Fruit fly (Drosophila melanogaster): ENCODE data around the gene Gnpnat.

Gene Gnpnat

dm6 chr3R:29778985-29779298 is 40.9 kb downstream of the Gnpnat start:
- no peak for TF ChIP-seq CG13204 (GFP tag; optimal IDR thresholded peaks at IDR 0.05)
- TF ChIP-seq fd96Ca (GFP tag; IDR thresholded peaks at IDR 0.05), result no peak
- no peak for TF ChIP-seq CG12605 (GFP tag; IDR thresholded peaks at IDR 0.05)
- TF ChIP-seq CG8159 (tag; optimal IDR thresholded peaks at IDR 0.05), result no peak
- no peak for TF ChIP-seq Pif1B (GFP tag; optimal IDR thresholded peaks at IDR 0.05)
- TF ChIP-seq Snoo (tag; optimal IDR thresholded peaks at IDR 0.05), result no peak
- TF ChIP-seq rn (GFP tag; IDR thresholded peaks at IDR 0.05), result no peak

dm6 chr3R:29780402-29781029 is 42.4 kb downstream of the Gnpnat start, which contains the start of gene fig:
fig (minus strand) TSS chr3R:29780452.
- TF ChIP-seq CG4496 (GFP tag; IDR thresholded peaks at IDR 0.05) (no peak), CG34367 (tag; optimal IDR thresholded peaks at IDR 0.05) (no peak), CG9948 (tag; optimal IDR thresholded peaks at IDR 0.05) (no peak), CG14655 (GFP tag; optimal IDR thresholded peaks at IDR 0.05) (no peak), CG17806 (tag; optimal IDR thresholded peaks at IDR 0.05) (no peak), CG13204 (GFP tag; optimal IDR thresholded peaks at IDR 0.05) (no peak), CG10348 (GFP tag; IDR thresholded peaks at IDR 0.05) (no peak), Pif1A (GFP tag; optimal IDR thresholded peaks at IDR 0.05) (no peak), Snoo (tag; optimal IDR thresholded peaks at IDR 0.05) (no peak), CG15710 (tag; optimal IDR thresholded peaks at IDR 0.05) (no peak)

- TF ChIP-seq CG15710 (tag; optimal IDR thresholded peaks at IDR 0.05) (no peak), D1 (tag; optimal IDR thresholded peaks at IDR 0.05) (no peak), CG12605 (GFP tag; IDR thresholded peaks at IDR 0.05) (no peak), Ets98B (GFP tag; IDR thresholded peaks at IDR 0.05) (no peak), CG13204 (GFP tag; optimal IDR thresholded peaks at IDR 0.05) (no peak), CG32121 (GFP tag; IDR thresholded peaks at IDR 0.05) (no peak), CG8301 (tag; optimal IDR thresholded peaks at IDR 0.05) (no peak), CG17806 (tag; optimal IDR thresholded peaks at IDR 0.05) (no peak), CG9948 (tag; optimal IDR thresholded peaks at IDR 0.05) (no peak), Pif1B (GFP tag; optimal IDR thresholded peaks at IDR 0.05) (no peak), gl (tag; optimal IDR thresholded peaks at IDR 0.05) (no peak), fd96Ca (GFP tag; IDR thresholded peaks at IDR 0.05) (no peak), CG10348 (GFP tag; IDR thresholded peaks at IDR 0.05) (no peak), CG8159 (tag; optimal IDR thresholded peaks at IDR 0.05) (no peak)
Observed at dm6 chr3R:29781874-29782273, 43.8 kb downstream of the Gnpnat start.

DNA sequence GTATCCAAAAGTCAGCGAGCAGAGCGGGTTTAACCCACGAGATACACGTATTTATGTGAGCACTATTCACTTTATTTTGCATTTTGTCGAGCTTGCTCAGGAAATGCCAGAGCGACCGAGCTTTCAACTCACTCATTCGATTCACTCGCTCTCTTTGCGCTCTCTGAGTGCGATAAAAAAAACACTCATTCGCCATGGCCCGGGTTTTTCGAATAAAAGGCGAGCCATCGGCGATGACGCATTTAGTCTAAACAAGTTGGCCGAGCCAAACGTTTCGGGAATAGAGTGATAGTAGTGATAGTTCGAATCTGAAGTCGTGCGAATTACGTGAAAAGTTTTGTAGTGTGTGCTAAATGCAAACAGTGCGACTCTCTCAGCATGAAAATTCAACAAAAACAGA is 44.3 kb downstream of the Gnpnat start:
- peak; percentile 36 for TF ChIP-seq Snoo (tag; optimal IDR thresholded peaks at IDR 0.05)
- no peak for TF ChIP-seq CG34367 (tag; optimal IDR thresholded peaks at IDR 0.05)
- TF ChIP-seq CG12605 (GFP tag; IDR thresholded peaks at IDR 0.05), result no peak
- TF ChIP-seq CG15710 (tag; optimal IDR thresholded peaks at IDR 0.05), result no peak
- TF ChIP-seq Ets98B (GFP tag; IDR thresholded peaks at IDR 0.05), result peak; percentile 49; the same call in 1 of the 2 replicates
- no peak for TF ChIP-seq CG10348 (GFP tag; IDR thresholded peaks at IDR 0.05)
- no peak for TF ChIP-seq CG17806 (tag; optimal IDR thresholded peaks at IDR 0.05)
- TF ChIP-seq CG9948 (tag; optimal IDR thresholded peaks at IDR 0.05), result no peak
- peak; percentile 0 for TF ChIP-seq Pif1B (GFP tag; optimal IDR thresholded peaks at IDR 0.05)
- TF ChIP-seq fd96Ca (GFP tag; IDR thresholded peaks at IDR 0.05), result no peak
- 0 out of 3 replicates have a peak, but pooled peaks have one; percentile 44 for TF ChIP-seq CG4496 (GFP tag; IDR thresholded peaks at IDR 0.05)
- peak; percentile 44; the same call in 1 of the 2 replicates for TF ChIP-seq CG32121 (GFP tag; IDR thresholded peaks at IDR 0.05)
- no peak for TF ChIP-seq D1 (tag; optimal IDR thresholded peaks at IDR 0.05)
- TF ChIP-seq gl (tag; optimal IDR thresholded peaks at IDR 0.05), result no peak
- no peak for TF ChIP-seq CG14655 (GFP tag; optimal IDR thresholded peaks at IDR 0.05)
- no peak for TF ChIP-seq rn (GFP tag; IDR thresholded peaks at IDR 0.05)
- peak; percentile 20 for TF ChIP-seq CG8159 (tag; optimal IDR thresholded peaks at IDR 0.05)
- TF ChIP-seq CG8301 (tag; optimal IDR thresholded peaks at IDR 0.05), result no peak
- TF ChIP-seq EcR (GFP tag; optimal IDR thresholded peaks at IDR 0.05), result peak; percentile 71
- TF ChIP-seq Pif1A (GFP tag; optimal IDR thresholded peaks at IDR 0.05), result no peak
- TF ChIP-seq CG13204 (GFP tag; optimal IDR thresholded peaks at IDR 0.05), result peak; percentile 40

- TF ChIP-seq CG8301 (tag; optimal IDR thresholded peaks at IDR 0.05), result no peak
- no peak for TF ChIP-seq CG17806 (tag; optimal IDR thresholded peaks at IDR 0.05)
- TF ChIP-seq Snoo (tag; optimal IDR thresholded peaks at IDR 0.05), result no peak
- TF ChIP-seq CG12605 (GFP tag; IDR thresholded peaks at IDR 0.05), result no peak
- no peak for TF ChIP-seq Pif1B (GFP tag; optimal IDR thresholded peaks at IDR 0.05)
- no peak for TF ChIP-seq CG14655 (GFP tag; optimal IDR thresholded peaks at IDR 0.05)
- TF ChIP-seq EcR (GFP tag; optimal IDR thresholded peaks at IDR 0.05), result no peak
- no peak for TF ChIP-seq rn (GFP tag; IDR thresholded peaks at IDR 0.05)
- TF ChIP-seq fd96Ca (GFP tag; IDR thresholded peaks at IDR 0.05), result no peak
- TF ChIP-seq Ets98B (GFP tag; IDR thresholded peaks at IDR 0.05), result no peak
- no peak for TF ChIP-seq CG34367 (tag; optimal IDR thresholded peaks at IDR 0.05)
Observed at dm6 chr3R:29783210-29783609, 45.1 kb downstream of the Gnpnat start.

DNA sequence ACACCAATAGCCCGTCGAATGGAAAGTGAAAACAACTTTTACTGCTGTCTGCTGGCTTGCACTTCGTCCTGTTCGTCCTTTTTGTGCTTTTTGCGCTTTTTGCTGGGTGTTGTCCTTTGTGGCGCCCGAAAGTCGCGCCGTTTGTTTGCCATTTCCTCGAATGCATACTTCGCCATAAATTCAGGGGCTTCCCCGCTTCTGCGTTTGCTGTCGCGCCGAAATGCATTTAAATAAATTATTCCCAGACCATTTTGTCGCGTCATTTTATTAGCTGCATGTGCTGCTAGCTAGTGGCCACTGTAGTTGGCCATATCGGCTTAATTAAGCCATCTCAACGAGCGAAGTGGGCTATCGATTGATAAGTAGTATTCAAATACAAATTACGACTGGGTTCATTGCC is 47.2 kb downstream of the Gnpnat start:
- TF ChIP-seq Pif1A (GFP tag; optimal IDR thresholded peaks at IDR 0.05) (no peak), Pif1B (GFP tag; optimal IDR thresholded peaks at IDR 0.05) (no peak)
